Worm (Caenorhabditis elegans) whole organism, early embryonic: ENCODE data around the gene gst-42.

Experiments used
- F13C5.2 ChIP-seq: sonication (generic microtip); optimal IDR thresholded peaks from 2 replicates; lab custom pipeline; 2017; ENCODE audit warnings: mild to moderate bottlenecking, missing genetic modification characterization, inconsistent platforms, missing compliant biosample characterization
- aly-1 ChIP-seq: sonication (generic microtip); optimal IDR thresholded peaks from 2 replicates; lab custom pipeline; 2016; ENCODE audit warnings: missing genetic modification characterization, missing compliant biosample characterization
- ama-1 ChIP-seq: fragments of 150-350 bp; optimal IDR thresholded peaks from 2 replicates; lab custom pipeline; 2014
- ceh-36 ChIP-seq: sonication (generic microtip); optimal IDR thresholded peaks from 2 replicates; lab custom pipeline; 2016; ENCODE audit warnings: missing genetic modification characterization, inconsistent platforms, missing compliant biosample characterization
- ets-7 ChIP-seq: sonication (generic microtip); optimal IDR thresholded peaks from 2 replicates; lab custom pipeline; 2016; ENCODE audit warnings: missing genotype, missing genetic modification characterization, missing compliant biosample characterization
- flt-1 ChIP-seq: fragments of 200-800 bp; sonication (Bioruptor generic); IDR thresholded peaks from 2 replicates; pipeline ENCODE4 v1.3.6; 2022; ENCODE audit warnings: missing genetic modification characterization, missing compliant biosample characterization
- hmbx-1 ChIP-seq: sonication (generic microtip); optimal IDR thresholded peaks from 2 replicates; lab custom pipeline; 2016; ENCODE audit warnings: mild to moderate bottlenecking, missing genetic modification characterization, missing compliant biosample characterization
- hmg-4 ChIP-seq: fragments of 200-800 bp; sonication (Bioruptor generic); optimal IDR thresholded peaks from 2 replicates; lab custom pipeline; 2018; ENCODE audit warnings: mild to moderate bottlenecking, missing genetic modification characterization, missing compliant biosample characterization
- hnd-1 ChIP-seq: sonication (generic microtip); optimal IDR thresholded peaks from 2 replicates; lab custom pipeline; 2016; ENCODE audit warnings: missing genetic modification characterization, missing compliant biosample characterization
- pes-1 ChIP-seq: fragments of 200-800 bp; sonication (Bioruptor generic); IDR thresholded peaks from 2 replicates; pipeline ENCODE4 v1.3.6; 2022; ENCODE audit warnings: missing genetic modification reagents, missing genetic modification characterization, missing compliant biosample characterization
- tbx-37 ChIP-seq: fragments of 200-800 bp; sonication (Bioruptor generic); conservative IDR thresholded peaks from 2 replicates; pipeline ENCODE4 v1.3.6; 2022; ENCODE audit warnings: missing genetic modification reagents, missing genetic modification characterization, missing compliant biosample characterization

DNA sequence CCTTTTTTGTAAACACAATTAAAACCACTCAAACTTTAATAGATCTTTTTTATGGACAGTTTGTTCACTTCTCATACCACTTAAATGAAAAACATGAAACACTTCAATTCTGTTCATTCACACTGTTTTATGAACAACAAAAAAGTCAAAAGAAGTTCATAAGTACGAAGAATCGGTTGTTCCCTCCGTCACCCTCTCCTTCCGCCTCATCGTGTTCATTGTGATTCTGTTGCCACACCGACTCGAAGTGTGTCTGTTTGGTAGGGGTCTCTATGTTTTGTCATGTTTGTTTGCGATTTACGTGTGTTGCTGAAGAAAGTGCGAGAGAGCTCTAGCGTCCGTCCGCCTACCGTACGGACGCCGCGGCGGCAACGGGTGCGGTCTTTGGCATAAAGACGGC, 31.1 kb upstream of the gst-42 start, which contains the start of gene lact-7:
- TF ChIP-seq ama-1 (lab: Kevin White, UChicago) (no peak), flt-1 (GFP tag; lab: Robert Waterston, UW) (no peak), hnd-1 (tag; lab: Kevin White, UChicago) (no peak), ceh-36 (tag; lab: Kevin White, UChicago) (no peak), hmbx-1 (tag; lab: Kevin White, UChicago) (no peak), pes-1 (GFP tag; lab: Robert Waterston, UW) (no peak), aly-1 (tag; lab: Kevin White, UChicago) (no peak), tbx-37 (GFP tag; lab: Robert Waterston, UW) (no peak), hmg-4 (GFP tag; lab: Kevin White, UChicago) (no peak), ets-7 (tag; lab: Kevin White, UChicago) (no peak), F13C5.2 (no peak)
